Fruit fly (Drosophila melanogaster) whole organism, embryonic: Measurements from ENCODE around the gene Nepl9.

Experiments used
- ATbp ChIP-seq: fragments of 200-800 bp; sonication (Bioruptor generic); optimal IDR thresholded peaks from 2 replicates; lab custom pipeline; 2017; ENCODE audit warnings: missing biosample characterization, mild to moderate bottlenecking, missing genetic modification characterization, missing genetic modification reagents
- Asciz ChIP-seq: fragments of 200-800 bp; sonication (Bioruptor generic); optimal IDR thresholded peaks from 2 replicates; lab custom pipeline; 2017; ENCODE audit warnings: missing biosample characterization, mild to moderate bottlenecking, missing genetic modification characterization, missing genetic modification reagents
- BEAF-32 ChIP-seq: fragments of 200-800 bp; sonication (Bioruptor generic); optimal IDR thresholded peaks from 3 replicates; lab custom pipeline; 2017; ENCODE audit warnings: missing biosample characterization, missing genetic modification characterization, mild to moderate bottlenecking, moderate library complexity, missing genetic modification reagents
- Blimp-1 ChIP-seq: fragments of 200-800 bp; sonication (Bioruptor generic); optimal IDR thresholded peaks from 3 replicates; lab custom pipeline; 2018; ENCODE audit warnings: missing biosample characterization, missing genetic modification characterization, mild to moderate bottlenecking, moderate library complexity, missing genetic modification reagents
- C15 ChIP-seq: fragments of 200-800 bp; sonication (Bioruptor generic); IDR thresholded peaks from 3 replicates; pipeline ENCODE4 v1.3.6; 2022; ENCODE audit warnings: missing biosample characterization, missing genetic modification characterization
- CG10654 ChIP-seq: fragments of 200-800 bp; sonication (Bioruptor generic); optimal IDR thresholded peaks from 2 replicates; lab custom pipeline; 2016; ENCODE audit warnings: missing biosample characterization, missing genetic modification characterization
- CG10959 ChIP-seq: fragments of 200-800 bp; sonication (Bioruptor generic); IDR thresholded peaks from 2 replicates; pipeline ENCODE4 v1.3.6; 2022; ENCODE audit warnings: missing biosample characterization, missing genetic modification characterization
- CG11085 ChIP-seq: fragments of 200-800 bp; sonication (Bioruptor generic); IDR thresholded peaks from 2 replicates; pipeline ENCODE4 v1.3.6; 2022; ENCODE audit warnings: missing biosample characterization, missing genetic modification characterization
- CG12155 ChIP-seq: fragments of 200-800 bp; sonication (Bioruptor generic); optimal IDR thresholded peaks from 3 replicates; lab custom pipeline; 2016; ENCODE audit warnings: missing biosample characterization, missing genetic modification characterization
- CG12744 ChIP-seq: fragments of 200-800 bp; sonication (Bioruptor generic); optimal IDR thresholded peaks from 2 replicates; lab custom pipeline; 2016; ENCODE audit warnings: missing biosample characterization, missing genetic modification characterization
- CG13123 ChIP-seq: fragments of 200-800 bp; sonication (Bioruptor generic); optimal IDR thresholded peaks from 2 replicates; lab custom pipeline; 2016; ENCODE audit warnings: missing biosample characterization, missing genetic modification characterization
- CG13894 ChIP-seq: fragments of 200-800 bp; sonication (Bioruptor generic); optimal IDR thresholded peaks from 3 replicates; lab custom pipeline; 2018; ENCODE audit warnings: missing biosample characterization, mild to moderate bottlenecking, missing genetic modification characterization, moderate library complexity
- CG17328 ChIP-seq: fragments of 200-800 bp; sonication (Bioruptor generic); IDR thresholded peaks from 2 replicates; pipeline ENCODE4 v1.3.6; 2022; ENCODE audit warnings: missing biosample characterization, missing genetic modification characterization
- CG1832 ChIP-seq: fragments of 200-800 bp; sonication (Bioruptor generic); optimal IDR thresholded peaks from 2 replicates; lab custom pipeline; 2017; ENCODE audit warnings: missing biosample characterization, mild to moderate bottlenecking, missing genetic modification characterization, inconsistent platforms
- CG2116 ChIP-seq: fragments of 200-800 bp; sonication (Bioruptor generic); optimal IDR thresholded peaks from 3 replicates; lab custom pipeline; 2018; ENCODE audit warnings: missing biosample characterization, mild to moderate bottlenecking, missing genetic modification characterization
- CG31441 ChIP-seq: fragments of 200-800 bp; sonication (Bioruptor generic); IDR thresholded peaks from 2 replicates; pipeline ENCODE4 v1.3.6; 2022; ENCODE audit warnings: missing biosample characterization, missing genetic modification characterization
- CG4328 ChIP-seq: fragments of 200-800 bp; sonication (Bioruptor generic); optimal IDR thresholded peaks from 3 replicates; lab custom pipeline; 2017; ENCODE audit warnings: missing biosample characterization, missing genetic modification reagents, missing genetic modification characterization
- CG4360 ChIP-seq: fragments of 200-800 bp; sonication (Bioruptor generic); IDR thresholded peaks from 2 replicates; pipeline ENCODE4 v1.3.6; 2022; ENCODE audit warnings: missing biosample characterization, missing genetic modification characterization
- CG4617 ChIP-seq: fragments of 200-800 bp; sonication (Bioruptor generic); optimal IDR thresholded peaks from 3 replicates; lab custom pipeline; 2016; ENCODE audit warnings: missing biosample characterization, missing genetic modification characterization, borderline replicate concordance
- CG5180 ChIP-seq: fragments of 200-800 bp; sonication (Bioruptor generic); optimal IDR thresholded peaks from 3 replicates; lab custom pipeline; 2017; ENCODE audit warnings: missing biosample characterization, missing genetic modification characterization, mild to moderate bottlenecking, moderate library complexity, missing genetic modification reagents
- CG6254 ChIP-seq: fragments of 200-800 bp; sonication (Bioruptor generic); optimal IDR thresholded peaks from 3 replicates; lab custom pipeline; 2017; ENCODE audit warnings: mild to moderate bottlenecking, missing biosample characterization, missing genetic modification reagents, missing genetic modification characterization
- CG7372 ChIP-seq: fragments of 200-800 bp; sonication (Bioruptor generic); IDR thresholded peaks from 2 replicates; pipeline ENCODE4 v1.3.6; 2022; ENCODE audit warnings: missing biosample characterization, missing genetic modification characterization
- CG9797 ChIP-seq: fragments of 200-800 bp; sonication (Bioruptor generic); optimal IDR thresholded peaks from 3 replicates; lab custom pipeline; 2018; ENCODE audit warnings: missing biosample characterization, mild to moderate bottlenecking, missing genetic modification characterization
- D19A ChIP-seq: fragments of 200-800 bp; optimal IDR thresholded peaks from 3 replicates; lab custom pipeline; 2019; ENCODE audit warnings: missing biosample characterization, mild to moderate bottlenecking, missing genetic modification characterization, moderate library complexity
- Dbx ChIP-seq: fragments of 200-800 bp; sonication (Bioruptor generic); IDR thresholded peaks from 3 replicates; pipeline ENCODE4 v1.3.6; 2022; ENCODE audit warnings: missing biosample characterization, missing genetic modification characterization
- PHDP ChIP-seq: fragments of 200-800 bp; sonication (Bioruptor generic); optimal IDR thresholded peaks from 3 replicates; lab custom pipeline; 2018; ENCODE audit warnings: missing biosample characterization, mild to moderate bottlenecking, missing genetic modification characterization, moderate library complexity
- Sox100B ChIP-seq: fragments of 200-800 bp; sonication (Bioruptor generic); optimal IDR thresholded peaks from 3 replicates; lab custom pipeline; 2018; ENCODE audit warnings: missing biosample characterization, mild to moderate bottlenecking, missing genetic modification characterization
- Sry-δ ChIP-seq: fragments of 200-800 bp; sonication (Bioruptor generic); optimal IDR thresholded peaks from 2 replicates; lab custom pipeline; 2016; ENCODE audit warnings: missing biosample characterization, missing genetic modification characterization
- TFAM ChIP-seq: fragments of 200-800 bp; sonication (Bioruptor generic); optimal IDR thresholded peaks from 2 replicates; lab custom pipeline; 2017; ENCODE audit warnings: missing biosample characterization, missing genetic modification characterization, inconsistent platforms
- Usf ChIP-seq: fragments of 200-800 bp; sonication (Bioruptor generic); optimal IDR thresholded peaks from 2 replicates; lab custom pipeline; 2017; ENCODE audit warnings: missing genotype, missing biosample characterization, missing genetic modification characterization
- Vsx1 ChIP-seq: fragments of 200-800 bp; sonication (Bioruptor generic); optimal IDR thresholded peaks from 2 replicates; lab custom pipeline; 2017; ENCODE audit warnings: missing biosample characterization, mild to moderate bottlenecking, missing genetic modification characterization, missing genetic modification reagents
- abd-A ChIP-seq: fragments of 200-800 bp; sonication (Bioruptor generic); optimal IDR thresholded peaks from 3 replicates; lab custom pipeline; 2019; ENCODE audit warnings: missing biosample characterization, mild to moderate bottlenecking, missing genetic modification characterization, moderate library complexity
- br ChIP-seq: fragments of >200 bp; optimal IDR thresholded peaks from 2 replicates; lab custom pipeline; 2017
- btn ChIP-seq: fragments of 200-800 bp; sonication (Bioruptor generic); optimal IDR thresholded peaks from 2 replicates; lab custom pipeline; 2016; ENCODE audit warnings: missing biosample characterization, missing genetic modification characterization
- cato ChIP-seq: fragments of 200-800 bp; sonication (Bioruptor generic); optimal IDR thresholded peaks from 2 replicates; lab custom pipeline; 2016; ENCODE audit warnings: missing biosample characterization, missing genetic modification characterization, borderline replicate concordance
- dm ChIP-seq: fragments of 200-800 bp; sonication (Bioruptor generic); optimal IDR thresholded peaks from 3 replicates; lab custom pipeline; 2016; ENCODE audit warnings: missing biosample characterization, missing genetic modification characterization
- eyg ChIP-seq: fragments of 200-800 bp; sonication (Bioruptor generic); optimal IDR thresholded peaks from 3 replicates; lab custom pipeline; 2016; ENCODE audit warnings: missing biosample characterization, missing genetic modification characterization
- gce ChIP-seq: fragments of 200-800 bp; sonication (Bioruptor generic); IDR thresholded peaks from 3 replicates; pipeline ENCODE4 v1.3.6; 2022; ENCODE audit warnings: missing biosample characterization, missing genetic modification characterization
- ham ChIP-seq: fragments of 200-800 bp; sonication (Bioruptor generic); IDR thresholded peaks from 2 replicates; pipeline ENCODE4 v1.3.6; 2022; ENCODE audit warnings: missing biosample characterization, missing genetic modification characterization
- hbn ChIP-seq: fragments of 200-800 bp; sonication (Bioruptor generic); IDR thresholded peaks from 2 replicates; pipeline ENCODE4 v1.3.6; 2022; ENCODE audit warnings: missing biosample characterization, missing genetic modification characterization; ENCODE audit not compliant: partially characterized antibody
- knrl ChIP-seq: fragments of 200-800 bp; sonication (Bioruptor generic); IDR thresholded peaks from 3 replicates; pipeline ENCODE4 v1.3.6; 2022; ENCODE audit warnings: missing biosample characterization, missing genetic modification characterization; ENCODE audit not compliant: partially characterized antibody
- lov ChIP-seq, 2 experiments: fragments of 200-800 bp in 1 of 2; fragments of >200 bp in 1 of 2; sonication (Bioruptor generic) in 1 of 2; IDR thresholded peaks in 1 of 2; optimal IDR thresholded peaks in 1 of 2; 2 replicates in 1 of 2; 3 replicates in 1 of 2; pipeline versions ENCODE4 v1.3.6 to Lab custom; 2017 to 2022; ENCODE audit warnings: missing biosample characterization in 1 of 2, missing genetic modification characterization in 1 of 2
- otp ChIP-seq: fragments of 200-800 bp; sonication (Bioruptor generic); IDR thresholded peaks from 3 replicates; pipeline ENCODE4, ENCODE4 v1.3.6; 2022; ENCODE audit warnings: missing biosample characterization, missing genetic modification characterization
- p53 ChIP-seq: fragments of 200-800 bp; sonication (Bioruptor generic); optimal IDR thresholded peaks from 2 replicates; lab custom pipeline; 2016; ENCODE audit warnings: missing biosample characterization, missing genetic modification characterization
- peb ChIP-seq: fragments of 200-800 bp; sonication (Bioruptor generic); IDR thresholded peaks from 2 replicates; pipeline ENCODE4 v1.3.6; 2022; ENCODE audit warnings: missing biosample characterization, missing genetic modification characterization
- phol ChIP-seq: fragments of 200-800 bp; sonication (Bioruptor generic); optimal IDR thresholded peaks from 3 replicates; lab custom pipeline; 2018; ENCODE audit warnings: missing biosample characterization, mild to moderate bottlenecking, missing genetic modification characterization, moderate library complexity
- run ChIP-seq: fragments of 200-800 bp; sonication (Bioruptor generic); optimal IDR thresholded peaks from 3 replicates; lab custom pipeline; 2018; ENCODE audit warnings: missing biosample characterization, mild to moderate bottlenecking, missing genetic modification characterization
- tx ChIP-seq: fragments of 200-800 bp; sonication (Bioruptor generic); optimal IDR thresholded peaks from 2 replicates; lab custom pipeline; 2016; ENCODE audit warnings: missing biosample characterization, missing genetic modification characterization
- unc-4 ChIP-seq: fragments of 200-800 bp; sonication (Bioruptor generic); IDR thresholded peaks from 2 replicates; pipeline ENCODE4 v1.3.6; 2022; ENCODE audit warnings: missing biosample characterization, missing genetic modification characterization; ENCODE audit not compliant: partially characterized antibody
- vfl ChIP-seq: fragments of 200-800 bp; sonication (Bioruptor generic); optimal IDR thresholded peaks from 2 replicates; lab custom pipeline; 2016; ENCODE audit warnings: missing biosample characterization, missing genetic modification characterization
- zfh2 ChIP-seq: fragments of 200-800 bp; sonication (Bioruptor generic); optimal IDR thresholded peaks from 2 replicates; lab custom pipeline; 2016; ENCODE audit warnings: missing biosample characterization, missing genetic modification characterization

Nepl9 gene

DNA sequence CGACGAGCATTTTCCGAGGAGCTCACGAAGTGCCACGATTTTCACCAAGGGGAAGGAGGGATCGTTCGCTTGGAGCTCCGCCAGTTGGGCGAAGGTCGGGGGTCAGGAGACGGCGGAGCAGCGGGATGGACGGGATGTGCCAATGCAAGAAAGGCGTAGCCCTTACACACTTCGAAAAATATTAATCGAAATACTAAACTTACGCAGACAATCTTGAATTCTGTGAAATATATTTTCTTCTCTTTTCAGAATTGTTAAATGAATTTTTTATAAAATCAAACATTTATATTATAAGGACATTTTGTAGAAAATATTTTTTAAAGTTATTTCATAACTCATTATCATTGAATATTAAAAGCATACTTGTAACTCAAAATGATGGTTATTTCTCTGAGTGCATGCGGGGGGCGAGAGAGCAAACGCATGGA, 31.9 kb upstream of the Nepl9 start (continued):
- TF ChIP-seq ATbp = peak; percentile 42
- TF ChIP-seq zfh2 (GFP tag; lab: Kevin White, UChicago) = no peak
- no peak for TF ChIP-seq Dbx (GFP tag; lab: Robert Waterston, UW)
- no peak for TF ChIP-seq lov (optimal IDR thresholded peaks at IDR 0.05; lab: Kevin White, UChicago)
- no peak for TF ChIP-seq lov (GFP tag; IDR thresholded peaks at IDR 0.05; lab: Robert Waterston, UW)
- no peak for TF ChIP-seq eyg
- TF ChIP-seq CG13894 (tag; lab: Kevin White, UChicago) = no peak
- no peak for TF ChIP-seq ham (GFP tag; lab: Robert Waterston, UW)
- TF ChIP-seq CG17328 (GFP tag; lab: Robert Waterston, UW) = no peak; the same call in 1 of the 2 replicates
- TF ChIP-seq cato (GFP tag; lab: Kevin White, UChicago) = no peak
- TF ChIP-seq CG13123 = no peak
- peak; percentile 31 for TF ChIP-seq Asciz (GFP tag; lab: Kevin White, UChicago)
- TF ChIP-seq vfl (GFP tag; lab: Kevin White, UChicago) = no peak
- no peak for TF ChIP-seq btn
- TF ChIP-seq Blimp-1 (GFP tag; lab: Kevin White, UChicago) = peak; percentile 60
- TF ChIP-seq dm (GFP tag; lab: Kevin White, UChicago) = no peak
- no peak for TF ChIP-seq CG11085 (GFP tag; lab: Robert Waterston, UW)
- no peak for TF ChIP-seq CG9797
- no peak for TF ChIP-seq BEAF-32 (GFP tag; lab: Kevin White, UChicago)
- TF ChIP-seq knrl (GFP tag; lab: Robert Waterston, UW) = no peak
- TF ChIP-seq gce (GFP tag; lab: Robert Waterston, UW) = no peak
- TF ChIP-seq PHDP (tag; lab: Kevin White, UChicago) = peak; percentile 60
- TF ChIP-seq phol (tag; lab: Kevin White, UChicago) = peak; percentile 57
- TF ChIP-seq C15 (GFP tag; lab: Robert Waterston, UW) = no peak
- no peak for TF ChIP-seq Sry-δ (GFP tag; lab: Kevin White, UChicago)
- no peak for TF ChIP-seq CG2116 (GFP tag; lab: Kevin White, UChicago)
- peak; percentile 45 for TF ChIP-seq D19A (tag; lab: Kevin White, UChicago)
- TF ChIP-seq CG1832 (GFP tag; lab: Kevin White, UChicago) = no peak
- TF ChIP-seq CG12744 (GFP tag; lab: Kevin White, UChicago) = no peak
- peak; percentile 1 for TF ChIP-seq run
- TF ChIP-seq CG5180 (GFP tag; lab: Kevin White, UChicago) = peak; percentile 15
- no peak for TF ChIP-seq CG4360 (GFP tag; lab: Robert Waterston, UW)
- TF ChIP-seq CG10654 (GFP tag; lab: Kevin White, UChicago) = no peak
- no peak for TF ChIP-seq br
- TF ChIP-seq Vsx1 (GFP tag; lab: Kevin White, UChicago) = peak; percentile 29
- TF ChIP-seq TFAM (GFP tag; lab: Kevin White, UChicago) = no peak
- TF ChIP-seq CG10959 (GFP tag; lab: Robert Waterston, UW) = no peak
- no peak for TF ChIP-seq CG12155 (GFP tag; lab: Kevin White, UChicago)
- no peak for TF ChIP-seq otp (GFP tag; lab: Robert Waterston, UW)
- no peak for TF ChIP-seq CG4328 (GFP tag; lab: Kevin White, UChicago)
- TF ChIP-seq peb (GFP tag; lab: Robert Waterston, UW) = no peak
- TF ChIP-seq unc-4 (GFP tag; lab: Robert Waterston, UW) = no peak
- no peak for TF ChIP-seq CG6254 (GFP tag; lab: Kevin White, UChicago)
- no peak for TF ChIP-seq Usf (GFP tag; lab: Kevin White, UChicago)
- TF ChIP-seq hbn (GFP tag; lab: Robert Waterston, UW) = no peak
- TF ChIP-seq CG31441 = peak; percentile 67
- no peak for TF ChIP-seq CG4617
- TF ChIP-seq abd-A (tag; lab: Kevin White, UChicago) = no peak
- peak; percentile 71 for TF ChIP-seq Sox100B (GFP tag; lab: Kevin White, UChicago)
- TF ChIP-seq CG7372 (GFP tag; lab: Robert Waterston, UW) = no peak
- TF ChIP-seq tx (GFP tag; lab: Kevin White, UChicago) = no peak
- TF ChIP-seq p53 = no peak
